Fruit fly (Drosophila melanogaster) whole organism, embryonic: ENCODE results near the gene Rassf.
A peak's percentile ranks its signal among the peaks of the same experiment; 100 is the strongest.

Experiments
- Awh ChIP-seq: fragments of 200-800 bp; sonication (Bioruptor generic); IDR thresholded peaks from 2 replicates; pipeline ENCODE4, ENCODE4 v1.3.6; 2022; ENCODE audit warnings: missing biosample characterization, missing genetic modification characterization
- BtbVII ChIP-seq: fragments of 200-800 bp; sonication (Bioruptor generic); optimal IDR thresholded peaks from 3 replicates; lab custom pipeline; 2017; ENCODE audit warnings: missing biosample characterization, mild to moderate bottlenecking, missing genetic modification characterization
- CG11398 ChIP-seq: fragments of 200-800 bp; sonication (Bioruptor generic); optimal IDR thresholded peaks from 2 replicates; lab custom pipeline; 2016; ENCODE audit warnings: missing biosample characterization, missing genetic modification characterization
- CG1529 ChIP-seq: fragments of 200-800 bp; sonication (Bioruptor generic); optimal IDR thresholded peaks from 3 replicates; lab custom pipeline; 2018; ENCODE audit warnings: missing biosample characterization, missing genetic modification characterization
- CG17912 ChIP-seq: fragments of 200-800 bp; sonication (Bioruptor generic); optimal IDR thresholded peaks from 2 replicates; lab custom pipeline; 2018; ENCODE audit warnings: missing biosample characterization, mild to moderate bottlenecking, missing genetic modification characterization
- CG18476 ChIP-seq: fragments of 200-800 bp; sonication (Bioruptor generic); optimal IDR thresholded peaks from 2 replicates; lab custom pipeline; 2016; ENCODE audit warnings: missing biosample characterization, mild to moderate bottlenecking, missing genetic modification characterization
- CG18764 ChIP-seq: fragments of 200-800 bp; sonication (Bioruptor generic); optimal IDR thresholded peaks from 3 replicates; lab custom pipeline; 2016; ENCODE audit warnings: missing biosample characterization, missing genetic modification characterization
- CG2199 ChIP-seq: fragments of 200-800 bp; sonication (Bioruptor generic); IDR thresholded peaks from 3 replicates; pipeline ENCODE4 v1.3.6; 2022; ENCODE audit warnings: missing biosample characterization, missing genetic modification characterization
- CG3281 ChIP-seq: fragments of 200-800 bp; sonication (Bioruptor generic); optimal IDR thresholded peaks from 3 replicates; lab custom pipeline; 2017; ENCODE audit warnings: missing biosample characterization, mild to moderate bottlenecking, missing genetic modification characterization
- CG5245 ChIP-seq: fragments of 200-800 bp; sonication (Bioruptor generic); optimal IDR thresholded peaks from 3 replicates; lab custom pipeline; 2016; ENCODE audit warnings: missing biosample characterization, missing genetic modification characterization
- CG6254 ChIP-seq: fragments of 200-800 bp; sonication (Bioruptor generic); optimal IDR thresholded peaks from 3 replicates; lab custom pipeline; 2017; ENCODE audit warnings: mild to moderate bottlenecking, missing biosample characterization, missing genetic modification reagents, missing genetic modification characterization
- CG6654 ChIP-seq: fragments of 200-800 bp; sonication (Bioruptor generic); optimal IDR thresholded peaks from 2 replicates; lab custom pipeline; 2017; ENCODE audit warnings: missing biosample characterization, mild to moderate bottlenecking, missing genetic modification characterization
- CG7745 ChIP-seq: fragments of 200-800 bp; sonication (Bioruptor generic); optimal IDR thresholded peaks from 2 replicates; lab custom pipeline; 2018; ENCODE audit warnings: missing biosample characterization, mild to moderate bottlenecking, missing genetic modification characterization, moderate library complexity
- CG7963 ChIP-seq: fragments of 200-800 bp; sonication (Bioruptor generic); IDR thresholded peaks from 3 replicates; pipeline ENCODE4 v1.3.6; 2022; ENCODE audit warnings: missing biosample characterization, missing genetic modification characterization; ENCODE audit not compliant: partially characterized antibody
- CG7987 ChIP-seq: fragments of 200-800 bp; sonication (Bioruptor generic); optimal IDR thresholded peaks from 2 replicates; lab custom pipeline; 2018; ENCODE audit warnings: missing biosample characterization, mild to moderate bottlenecking, missing genetic modification characterization, moderate library complexity
- CTCF ChIP-seq: fragments of 200-800 bp; sonication (Bioruptor generic); optimal IDR thresholded peaks from 2 replicates; lab custom pipeline; 2017; ENCODE audit warnings: missing biosample characterization, mild to moderate bottlenecking, missing genetic modification characterization, moderate library complexity
- Deaf1 ChIP-seq: fragments of 200-800 bp; optimal IDR thresholded peaks from 3 replicates; lab custom pipeline; 2019; ENCODE audit warnings: missing biosample characterization, mild to moderate bottlenecking, missing genetic modification characterization, moderate library complexity
- Dip3 ChIP-seq: fragments of 200-800 bp; sonication (Bioruptor generic); optimal IDR thresholded peaks from 3 replicates; lab custom pipeline; 2016; ENCODE audit warnings: missing biosample characterization, missing genetic modification characterization
- Doc3 ChIP-seq: fragments of 200-800 bp; sonication (Bioruptor generic); IDR thresholded peaks from 3 replicates; pipeline ENCODE4 v1.3.6; 2022; ENCODE audit warnings: missing biosample characterization, missing genetic modification characterization; ENCODE audit not compliant: partially characterized antibody
- Drgx ChIP-seq: fragments of 200-800 bp; sonication (Bioruptor generic); IDR thresholded peaks from 2 replicates; pipeline ENCODE4 v1.3.6; 2022; ENCODE audit warnings: missing biosample characterization, missing genetic modification characterization
- H2.0 ChIP-seq: fragments of 200-800 bp; sonication (Bioruptor generic); IDR thresholded peaks from 2 replicates; pipeline ENCODE4 v1.3.6; 2022; ENCODE audit warnings: missing biosample characterization, missing genetic modification characterization
- HmgD ChIP-seq: fragments of 200-800 bp; sonication (Bioruptor generic); optimal IDR thresholded peaks from 3 replicates; lab custom pipeline; 2016; ENCODE audit warnings: missing biosample characterization, missing genetic modification characterization
- Hr78 ChIP-seq, 2 experiments: fragments of 200-800 bp in 1 of 2; fragments of >200 bp in 1 of 2; sonication (Bioruptor generic) in 1 of 2; optimal IDR thresholded peaks; 2 replicates each; lab custom pipeline; 2017 to 2019; ENCODE audit warnings: missing biosample characterization in 2 of 2, missing genetic modification characterization in 2 of 2, mild to moderate bottlenecking in 1 of 2, moderate library complexity in 1 of 2
- Lpt ChIP-seq: fragments of >200 bp; optimal IDR thresholded peaks from 2 replicates; lab custom pipeline; 2018; ENCODE audit warnings: missing biosample characterization, missing genetic modification characterization
- Max ChIP-seq: fragments of 200-800 bp; sonication (Bioruptor generic); optimal IDR thresholded peaks from 2 replicates; lab custom pipeline; 2016; ENCODE audit warnings: missing biosample characterization, mild to moderate bottlenecking, missing genetic modification characterization
- NC2β ChIP-seq: fragments of 200-800 bp; sonication (Bioruptor generic); optimal IDR thresholded peaks from 2 replicates; lab custom pipeline; 2016; ENCODE audit warnings: missing biosample characterization, missing genetic modification characterization
- Optix ChIP-seq: fragments of 200-800 bp; sonication (Bioruptor generic); IDR thresholded peaks from 3 replicates; pipeline ENCODE4 v1.3.6; 2022; ENCODE audit warnings: missing biosample characterization, missing genetic modification characterization
- Rx ChIP-seq: fragments of 200-800 bp; sonication (Bioruptor generic); IDR thresholded peaks from 2 replicates; pipeline ENCODE4 v1.3.6; 2022; ENCODE audit warnings: missing biosample characterization, missing genetic modification characterization
- Taf1 ChIP-seq: fragments of 200-800 bp; sonication (Bioruptor generic); IDR thresholded peaks from 2 replicates; pipeline ENCODE4 v1.3.6; 2022; ENCODE audit warnings: missing biosample characterization, missing genetic modification characterization
- ac ChIP-seq: fragments of 200-800 bp; sonication (Bioruptor generic); optimal IDR thresholded peaks from 3 replicates; lab custom pipeline; 2017; ENCODE audit warnings: missing biosample characterization, mild to moderate bottlenecking, missing genetic modification characterization
- az2 ChIP-seq: fragments of 200-800 bp; sonication (Bioruptor generic); optimal IDR thresholded peaks from 3 replicates; lab custom pipeline; 2016; ENCODE audit warnings: missing biosample characterization, missing genetic modification characterization
- cad ChIP-seq: fragments of >200 bp; optimal IDR thresholded peaks from 2 replicates; lab custom pipeline; 2017; ENCODE audit warnings: missing biosample characterization, missing genetic modification characterization
- cato ChIP-seq: fragments of 200-800 bp; sonication (Bioruptor generic); optimal IDR thresholded peaks from 2 replicates; lab custom pipeline; 2016; ENCODE audit warnings: missing biosample characterization, missing genetic modification characterization, borderline replicate concordance
- dm ChIP-seq: fragments of 200-800 bp; sonication (Bioruptor generic); optimal IDR thresholded peaks from 3 replicates; lab custom pipeline; 2016; ENCODE audit warnings: missing biosample characterization, missing genetic modification characterization
- dmrt99B ChIP-seq: fragments of 200-800 bp; sonication (Bioruptor generic); optimal IDR thresholded peaks from 2 replicates; lab custom pipeline; 2018; ENCODE audit warnings: missing biosample characterization, mild to moderate bottlenecking, missing genetic modification characterization, moderate library complexity
- esg ChIP-seq: fragments of 200-800 bp; sonication (Bioruptor generic); conservative IDR thresholded peaks from 2 replicates; pipeline ENCODE4 v1.3.6; 2022; ENCODE audit warnings: missing biosample characterization, missing genetic modification characterization
- eve ChIP-seq, 2 experiments: fragments of >200 bp; optimal IDR thresholded peaks; 2 replicates each; lab custom pipeline; 2017; ENCODE audit warnings: missing biosample characterization in 2 of 2, missing genetic modification characterization in 2 of 2
- fd96Cb ChIP-seq: fragments of 200-800 bp; sonication (Bioruptor generic); optimal IDR thresholded peaks from 2 replicates; lab custom pipeline; 2018; ENCODE audit warnings: missing biosample characterization, mild to moderate bottlenecking, missing genetic modification characterization, moderate library complexity
- fu2 ChIP-seq: fragments of 200-800 bp; sonication (Bioruptor generic); optimal IDR thresholded peaks from 2 replicates; lab custom pipeline; 2016; ENCODE audit warnings: missing biosample characterization, missing genetic modification characterization
- kah ChIP-seq: fragments of 200-800 bp; sonication (Bioruptor generic); optimal IDR thresholded peaks from 2 replicates; lab custom pipeline; 2018; ENCODE audit warnings: missing biosample characterization, mild to moderate bottlenecking, missing genetic modification characterization
- nerfin-1 ChIP-seq: fragments of 200-800 bp; sonication (Bioruptor generic); optimal IDR thresholded peaks from 3 replicates; lab custom pipeline; 2019; ENCODE audit warnings: missing biosample characterization, mild to moderate bottlenecking, missing genetic modification characterization, moderate library complexity
- onecut ChIP-seq: fragments of 200-800 bp; sonication (Bioruptor generic); IDR thresholded peaks from 2 replicates; pipeline ENCODE4 v1.3.6; 2022; ENCODE audit warnings: missing biosample characterization, missing genetic modification characterization
- pum ChIP-seq: fragments of 200-800 bp; sonication (Bioruptor generic); optimal IDR thresholded peaks from 2 replicates; lab custom pipeline; 2016; ENCODE audit warnings: missing biosample characterization, missing genetic modification characterization
- salm ChIP-seq: fragments of 200-800 bp; sonication (Bioruptor generic); optimal IDR thresholded peaks from 2 replicates; lab custom pipeline; 2018; ENCODE audit warnings: missing biosample characterization, mild to moderate bottlenecking, missing genetic modification characterization
- shn ChIP-seq: fragments of 200-800 bp; sonication (Bioruptor generic); optimal IDR thresholded peaks from 3 replicates; lab custom pipeline; 2016; ENCODE audit warnings: missing biosample characterization, missing genetic modification characterization
- stwl ChIP-seq: fragments of 200-800 bp; sonication (Bioruptor generic); optimal IDR thresholded peaks from 3 replicates; lab custom pipeline; 2018; ENCODE audit warnings: missing biosample characterization, mild to moderate bottlenecking, missing genetic modification characterization, moderate library complexity
- tap ChIP-seq: fragments of 200-800 bp; optimal IDR thresholded peaks from 3 replicates; lab custom pipeline; 2019; ENCODE audit warnings: missing biosample characterization, mild to moderate bottlenecking, missing genetic modification characterization, moderate library complexity
- trem ChIP-seq: fragments of 200-800 bp; optimal IDR thresholded peaks from 3 replicates; lab custom pipeline; 2019; ENCODE audit warnings: missing biosample characterization, mild to moderate bottlenecking, missing genetic modification characterization, moderate library complexity
- wor ChIP-seq: fragments of 200-800 bp; sonication (Bioruptor generic); IDR thresholded peaks from 2 replicates; pipeline ENCODE4 v1.3.6; 2022; ENCODE audit warnings: missing biosample characterization, missing genetic modification characterization
- yki ChIP-seq: fragments of >200 bp; optimal IDR thresholded peaks from 3 replicates; lab custom pipeline; 2018
- z ChIP-seq: fragments of 200-800 bp; sonication (Bioruptor generic); IDR thresholded peaks from 3 replicates; pipeline ENCODE4 v1.3.6; 2022; ENCODE audit warnings: missing biosample characterization, missing genetic modification characterization
- zf30C ChIP-seq: fragments of 200-800 bp; sonication (Bioruptor generic); optimal IDR thresholded peaks from 3 replicates; lab custom pipeline; 2018; ENCODE audit warnings: missing biosample characterization, mild to moderate bottlenecking, missing genetic modification characterization

The Rassf gene

DNA sequence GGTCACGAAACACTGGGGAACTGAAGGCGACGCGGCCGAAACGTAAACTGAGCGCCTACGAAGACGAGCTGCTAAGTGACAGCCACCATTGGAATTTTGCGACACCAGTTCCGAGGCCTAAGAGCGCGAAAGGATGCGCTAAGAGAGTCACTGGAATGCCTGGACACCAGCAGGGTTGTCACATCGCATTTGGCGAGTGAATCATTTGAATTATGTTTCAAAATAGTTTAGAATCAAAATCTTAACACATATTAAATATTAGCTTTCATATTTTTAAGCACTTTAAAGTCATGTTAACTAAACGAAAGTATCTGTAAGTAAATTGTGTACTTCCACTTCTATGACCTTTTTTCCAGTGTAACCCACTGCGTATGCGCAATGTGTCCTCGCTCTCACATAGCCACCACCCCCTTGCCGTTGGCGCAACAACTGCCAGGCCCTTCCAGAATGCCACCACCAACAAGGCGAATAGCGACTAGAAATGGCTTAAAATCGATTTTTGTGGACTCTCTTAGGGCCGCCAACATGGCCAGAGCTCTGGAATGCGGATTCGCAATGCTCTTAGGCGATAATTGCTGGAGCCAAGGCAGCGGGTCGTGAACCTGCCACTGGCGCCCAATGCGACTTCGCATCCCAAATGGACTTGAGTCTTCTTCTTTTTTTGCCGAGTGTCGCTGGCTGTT, 4.9 kb downstream of the Rassf start, which contains the start of gene Cow (continued):
- TF ChIP-seq salm (tag; lab: Kevin White, UChicago) (no peak), CG18764 (peak; percentile 3), ac (no peak), CG11398 (GFP tag; lab: Kevin White, UChicago) (no peak), shn (GFP tag; lab: Kevin White, UChicago) (no peak), CG7963 (GFP tag; lab: Robert Waterston, UW) (no peak), z (no peak), CG18476 (GFP tag; lab: Kevin White, UChicago) (peak; percentile 51), Optix (no peak), zf30C (GFP tag; lab: Kevin White, UChicago) (peak; percentile 46), Doc3 (GFP tag; lab: Robert Waterston, UW) (no peak), Dip3 (GFP tag; lab: Kevin White, UChicago) (peak; percentile 54), CG1529 (GFP tag; lab: Kevin White, UChicago) (no peak), CG5245 (GFP tag; lab: Kevin White, UChicago) (peak; percentile 4), CG3281 (GFP tag; lab: Kevin White, UChicago) (peak; percentile 74), CG6254 (GFP tag; lab: Kevin White, UChicago) (no peak), Lpt (no peak), esg (GFP tag; lab: Robert Waterston, UW) (peak; percentile 62), az2 (GFP tag; lab: Kevin White, UChicago) (peak; percentile 35), Deaf1 (tag; lab: Kevin White, UChicago) (peak; percentile 55), tap (tag; lab: Kevin White, UChicago) (peak; percentile 2), cato (GFP tag; lab: Kevin White, UChicago) (no peak), wor (GFP tag; lab: Robert Waterston, UW) (no peak), dmrt99B (tag; lab: Kevin White, UChicago) (peak; percentile 69), kah (GFP tag; lab: Kevin White, UChicago) (no peak), BtbVII (GFP tag; lab: Kevin White, UChicago) (peak; percentile 35), cad (GFP tag; lab: Kevin White, UChicago) (no peak), Hr78 (GFP tag; optimal IDR thresholded peaks at IDR 0.05; lab: Kevin White, UChicago) (no peak), CG7745 (tag; lab: Kevin White, UChicago) (no peak), pum (GFP tag; lab: Kevin White, UChicago) (peak; percentile 46), Drgx (GFP tag; lab: Robert Waterston, UW) (peak; percentile 32; the same call in 1 of the 2 replicates), HmgD (no peak), NC2β (GFP tag; lab: Kevin White, UChicago) (no peak), onecut (GFP tag; lab: Robert Waterston, UW) (peak; percentile 95), nerfin-1 (tag; lab: Kevin White, UChicago) (peak; percentile 40), CG7987 (GFP tag; lab: Kevin White, UChicago) (no peak), dm (GFP tag; lab: Kevin White, UChicago) (no peak), Max (GFP tag; lab: Kevin White, UChicago) (peak; percentile 36), eve (GFP tag; optimal IDR thresholded peaks at IDR 0.05; lab: Kevin White, UChicago) (no peak), fd96Cb (tag; lab: Kevin White, UChicago) (no peak), Awh (no peak), Rx (GFP tag; lab: Robert Waterston, UW) (0 out of 2 replicates have a peak, but pooled peaks have one; percentile 36), yki (no peak), fu2 (GFP tag; lab: Kevin White, UChicago) (peak; percentile 9), CG6654 (GFP tag; lab: Kevin White, UChicago) (no peak), Taf1 (GFP tag; lab: Robert Waterston, UW) (peak; percentile 63), trem (tag; lab: Kevin White, UChicago) (no peak), CTCF (GFP tag; lab: Kevin White, UChicago) (no peak), H2.0 (GFP tag; lab: Robert Waterston, UW) (peak; percentile 35; the same call in 1 of the 2 replicates), CG17912 (GFP tag; lab: Kevin White, UChicago) (no peak), stwl (tag; lab: Kevin White, UChicago) (no peak), CG2199 (GFP tag; lab: Robert Waterston, UW) (no peak)
